Worm (Caenorhabditis elegans): ENCODE measurements around the gene magi-1.

- TF ChIP-seq bed-1 (GFP tag; IDR thresholded peaks at IDR 0.05) (no peak), dpl-1 (GFP tag; optimal IDR thresholded peaks at IDR 0.05) (no peak), madf-6 (GFP tag; IDR thresholded peaks at IDR 0.05) (no peak), pha-4 (tag; optimal IDR thresholded peaks at IDR 0.05) (no peak), somi-1 (GFP tag; optimal IDR thresholded peaks at IDR 0.05) (no peak), madf-8 (GFP tag; conservative IDR thresholded peaks at IDR 0.05) (no peak)
These were observed 38.8 kb upstream of the magi-1 start, which contains the start of gene inx-9 for ce11 chrIV:11676054-11676453.
